Fruit fly (Drosophila melanogaster) Kc167 (cell line): ENCODE results near the gene Trmt61.

ENCODE experiments used
- Myc ChIP-seq: fragments of >200 bp; optimal IDR thresholded peaks from 2 replicates; lab custom pipeline; 2017; ENCODE audit warnings: missing external identifiers
- Sin3A ChIP-seq: fragments of >200 bp; optimal IDR thresholded peaks from 2 replicates; lab custom pipeline; 2018; ENCODE audit warnings: missing external identifiers
- h ChIP-seq: fragments of >200 bp; optimal IDR thresholded peaks from 3 replicates; lab custom pipeline; 2018; ENCODE audit warnings: missing external identifiers
- insv ChIP-seq: fragments of >200 bp; optimal IDR thresholded peaks from 3 replicates; lab custom pipeline; 2018; ENCODE audit warnings: missing external identifiers
- psq ChIP-seq: fragments of >200 bp; optimal IDR thresholded peaks from 2 replicates; lab custom pipeline; 2017; ENCODE audit warnings: missing external identifiers
- ttk ChIP-seq: sonication (Bioruptor generic); optimal IDR thresholded peaks from 2 replicates; lab custom pipeline; 2017; ENCODE audit warnings: missing external identifiers

Gene Trmt61

DNA sequence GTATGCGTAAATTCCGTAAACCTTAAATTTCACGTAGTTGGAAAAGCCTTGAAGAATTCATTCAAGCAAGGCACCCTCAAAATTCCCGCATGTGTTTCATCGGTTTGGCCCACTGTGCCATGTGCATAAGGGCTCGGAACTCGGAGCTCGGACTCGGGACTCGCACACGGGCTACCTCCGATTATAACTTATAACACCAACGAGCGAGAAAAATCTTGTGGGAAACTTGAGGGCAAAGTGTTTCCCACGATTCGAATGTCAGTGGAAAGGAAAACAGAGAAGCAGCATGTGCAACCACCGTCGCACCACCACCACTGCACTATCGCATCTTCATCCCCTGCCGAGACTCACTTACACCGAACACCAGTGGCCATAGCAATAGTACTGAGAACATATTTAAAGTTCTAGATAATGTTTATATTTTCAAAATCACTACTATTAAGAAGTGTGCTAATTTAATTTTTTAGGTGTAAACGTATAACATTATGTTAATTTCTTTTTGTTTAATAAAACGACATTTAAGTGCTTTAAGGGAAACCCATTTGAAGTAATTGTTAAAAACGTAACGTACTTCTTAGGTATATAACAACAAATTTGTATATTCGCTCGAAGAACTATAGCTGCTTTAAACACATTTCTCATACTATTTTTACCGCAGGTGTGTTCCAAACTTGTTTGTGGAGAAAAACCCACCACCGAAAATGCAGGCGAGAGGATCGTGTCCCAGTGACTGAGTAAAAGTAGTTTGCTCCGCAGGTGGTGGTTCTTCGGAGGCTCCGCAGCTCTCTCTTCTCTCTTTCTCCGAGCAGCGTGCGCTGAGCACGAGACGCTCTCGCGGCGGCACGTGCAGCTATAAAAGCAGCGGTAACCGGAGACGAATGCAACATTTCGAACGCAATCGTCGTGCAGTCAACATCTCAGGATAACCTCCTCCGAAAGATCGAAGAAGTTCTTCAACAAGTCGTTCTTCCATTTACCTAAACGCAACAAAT lies 22.8 kb upstream of the Trmt61 start:
- TF ChIP-seq Myc (lab: Kevin White, UChicago) = no peak
- TF ChIP-seq insv (lab: Kevin White, UChicago) = no peak
- TF ChIP-seq h (lab: Kevin White, UChicago) = no peak
- no peak for TF ChIP-seq psq
- no peak for TF ChIP-seq ttk (lab: Kevin White, UChicago)

DNA sequence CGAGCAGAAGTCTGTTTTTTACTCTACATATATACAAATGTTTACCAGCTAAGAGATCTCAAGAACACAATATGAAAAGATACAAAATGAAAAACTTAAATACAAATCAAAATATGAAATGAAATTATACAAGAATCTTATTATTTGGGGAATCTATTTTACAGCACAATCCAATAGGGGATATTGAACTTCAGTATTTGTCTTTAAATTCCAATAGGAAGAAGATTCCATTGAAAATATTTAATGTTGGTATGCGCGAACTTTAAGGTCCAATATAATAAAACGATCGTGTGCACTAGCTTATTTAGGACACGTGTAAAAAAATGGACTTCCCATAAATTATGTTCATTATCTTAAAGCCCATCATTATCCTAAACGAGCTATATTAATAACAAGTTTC lies 21.4 kb upstream of the Trmt61 start:
- TF ChIP-seq Myc (lab: Kevin White, UChicago) = no peak
- no peak for TF ChIP-seq Sin3A
- no peak for TF ChIP-seq psq

DNA sequence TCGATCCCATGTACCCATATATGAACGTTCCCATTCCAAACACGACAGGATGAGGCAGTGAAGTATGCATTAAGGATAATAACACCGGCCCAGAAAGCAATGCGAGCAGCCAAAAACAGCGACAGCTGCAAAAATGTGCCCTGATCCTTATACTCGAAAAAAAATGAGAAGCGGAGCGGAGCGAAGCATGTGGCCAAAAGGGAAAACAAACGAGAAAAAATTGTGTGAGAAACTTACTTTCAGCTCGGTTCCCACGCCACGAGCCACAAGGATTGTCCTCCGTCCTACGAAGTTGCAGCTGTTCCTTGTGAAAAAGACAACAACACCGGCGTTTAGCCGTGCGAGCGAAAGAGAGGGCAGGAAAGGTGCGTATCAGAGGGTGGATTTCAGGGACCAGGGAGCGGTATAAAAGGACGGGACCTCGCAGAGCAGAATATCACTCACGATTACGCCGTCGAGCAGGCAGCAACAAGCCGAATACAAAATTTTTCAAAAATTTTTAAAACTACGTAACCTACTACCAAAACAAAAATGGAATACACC lies 19.4 kb upstream of the Trmt61 start:
- TF ChIP-seq ttk (lab: Kevin White, UChicago) = no peak
- TF ChIP-seq insv (lab: Kevin White, UChicago) = no peak
- TF ChIP-seq Myc (lab: Kevin White, UChicago) = no peak
- no peak for TF ChIP-seq Sin3A

DNA sequence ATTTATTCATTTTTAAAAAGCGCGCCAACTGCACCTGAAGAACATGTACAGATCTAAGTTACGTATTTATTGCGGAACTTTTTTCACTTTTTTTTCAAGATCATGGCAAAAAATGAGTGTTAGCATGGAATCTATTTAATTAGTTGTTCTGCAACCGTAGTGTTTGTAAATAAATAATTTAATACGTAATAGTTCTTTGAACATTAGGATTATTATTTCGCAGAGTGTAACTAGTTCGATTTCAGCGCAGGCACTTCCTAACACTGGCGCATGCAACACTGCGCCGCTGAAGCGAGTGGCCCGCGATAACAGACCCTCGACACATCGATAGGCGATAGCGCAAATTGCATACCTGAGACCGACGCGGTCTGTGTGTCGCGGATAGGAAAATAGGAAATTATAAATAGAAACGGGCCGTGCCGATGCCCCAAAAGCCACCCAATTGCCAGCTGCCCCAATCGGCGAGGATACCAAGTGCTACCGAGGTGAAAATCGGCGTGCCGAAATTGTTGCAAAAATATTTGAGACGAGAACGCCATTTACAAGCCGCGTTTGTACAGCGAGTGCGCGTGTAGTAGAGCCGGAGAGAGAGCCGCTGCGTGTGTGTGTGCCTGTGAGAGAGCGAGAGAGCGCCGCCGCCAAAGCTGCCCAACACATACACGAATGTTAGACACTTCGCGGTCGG lies 17.7 kb upstream of the Trmt61 start, which contains the start of gene gro:
TSS of gene gro (plus strand) at position 320 of the 685 bp plus-strand sequence.
- TF ChIP-seq Myc (lab: Kevin White, UChicago) (no peak), h (lab: Kevin White, UChicago) (no peak), ttk (lab: Kevin White, UChicago) (no peak), insv (lab: Kevin White, UChicago) (no peak), Sin3A (no peak), psq (no peak)

DNA sequence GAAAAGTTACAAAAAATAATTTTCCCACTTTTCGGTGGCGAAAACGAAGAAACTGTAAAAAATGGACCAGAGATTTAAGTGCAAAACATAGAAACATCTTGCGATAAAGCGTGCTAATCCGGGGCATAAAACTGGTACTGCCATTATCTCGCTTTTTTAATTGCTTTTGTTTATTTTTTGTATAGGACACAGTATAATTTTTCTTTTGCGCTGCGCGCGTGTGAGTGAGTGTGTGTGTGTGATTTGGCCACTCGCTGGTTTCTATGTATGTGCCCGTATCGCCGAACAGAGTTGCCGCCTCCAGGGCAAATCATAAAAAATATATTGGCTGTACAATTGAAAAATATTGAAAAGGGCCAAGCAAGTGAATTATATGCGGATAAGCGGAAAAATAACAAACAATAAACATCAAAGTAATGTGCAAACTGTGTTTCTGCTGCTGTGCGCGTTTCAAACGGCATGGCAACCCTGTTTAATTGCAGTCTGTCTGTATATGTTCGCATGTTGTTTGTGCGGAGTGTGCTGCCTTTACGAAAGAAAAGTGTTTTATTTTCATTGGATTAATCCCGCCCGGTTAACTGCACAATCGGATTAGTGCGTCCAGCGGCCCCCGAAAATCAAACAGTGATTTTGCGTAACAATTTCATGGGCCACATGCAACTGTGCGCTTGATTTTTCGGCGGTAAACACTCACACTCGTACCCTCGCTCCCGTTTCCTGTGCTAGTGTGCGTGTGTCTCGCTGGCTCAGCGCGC lies 17.0 kb upstream of the Trmt61 start:
- TF ChIP-seq Myc (lab: Kevin White, UChicago) = no peak
- no peak for TF ChIP-seq Sin3A
- no peak for TF ChIP-seq insv (lab: Kevin White, UChicago)
- no peak for TF ChIP-seq ttk (lab: Kevin White, UChicago)
- no peak for TF ChIP-seq psq
- TF ChIP-seq h (lab: Kevin White, UChicago) = no peak

DNA sequence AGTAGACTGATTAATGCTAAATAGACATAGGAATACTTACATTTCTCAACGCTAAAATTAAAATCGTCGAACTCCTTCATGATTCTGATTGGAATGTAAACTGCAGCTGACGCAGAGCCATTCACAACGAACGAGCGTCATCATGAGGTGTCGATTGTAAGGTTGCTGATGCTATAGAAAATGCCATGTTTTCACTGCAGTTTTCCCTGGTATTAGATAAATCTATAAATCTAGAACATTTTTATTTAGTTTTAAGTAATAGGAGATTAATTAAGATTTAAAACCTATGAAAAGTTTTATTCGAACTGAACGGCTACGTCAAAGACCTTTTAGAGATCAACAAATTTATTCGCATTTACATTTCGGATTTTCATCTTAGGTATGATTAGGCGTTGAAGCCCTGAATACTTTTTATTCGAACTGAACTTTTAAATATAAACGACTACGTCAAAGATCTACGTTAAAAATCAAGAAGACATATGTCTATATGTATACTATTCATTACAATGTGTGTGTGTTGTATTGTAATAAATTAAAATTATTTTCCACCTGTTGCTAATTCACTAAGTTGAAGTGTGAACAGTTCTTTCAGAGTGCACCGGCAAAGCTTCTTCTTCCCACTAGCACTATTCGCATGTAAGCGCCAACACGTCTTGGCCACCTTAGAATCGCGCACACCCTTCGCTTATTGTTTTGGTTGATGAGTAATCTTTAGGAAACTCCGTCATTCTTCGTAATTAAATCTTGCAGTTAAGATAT lies 7.0 kb upstream of the Trmt61 start, which contains the start of the genes Exo84 and Vps2:
TSS of gene Exo84 (minus strand) at position 108 of the 759 bp plus-strand sequence.
TSS of gene Vps2 (plus strand) at position 672 of the 759 bp plus-strand sequence.
- TF ChIP-seq ttk (lab: Kevin White, UChicago) (no peak), Sin3A (no peak), Myc (lab: Kevin White, UChicago) (no peak), insv (lab: Kevin White, UChicago) (no peak), psq (no peak), h (lab: Kevin White, UChicago) (no peak)

DNA sequence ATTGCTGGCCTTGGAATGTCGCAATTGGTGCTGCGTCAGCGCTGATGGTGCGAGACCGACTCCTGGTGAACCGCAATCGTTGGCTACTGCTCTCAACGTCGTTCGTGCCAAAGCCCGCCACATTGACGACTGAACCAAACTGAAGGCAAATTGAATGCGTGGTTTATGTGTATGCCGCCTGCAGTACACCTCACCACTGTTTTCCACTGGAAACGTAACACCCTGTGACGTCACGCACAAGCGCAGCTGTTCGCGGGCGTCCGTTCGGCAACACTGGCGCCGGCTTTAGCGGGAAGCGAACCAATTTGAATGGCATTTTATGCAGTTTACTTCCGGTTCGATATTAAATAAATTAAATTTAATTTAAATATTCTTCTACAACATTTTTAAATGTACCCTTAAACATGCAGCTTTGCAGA lies 4.1 kb upstream of the Trmt61 start, which contains the start of gene Cmpk:
TSS of gene Cmpk (minus strand) at position 225 of the 419 bp plus-strand sequence.
- TF ChIP-seq ttk (lab: Kevin White, UChicago) (no peak), Sin3A (no peak), Myc (lab: Kevin White, UChicago) (no peak), psq (no peak), insv (lab: Kevin White, UChicago) (no peak), h (lab: Kevin White, UChicago) (no peak)

DNA sequence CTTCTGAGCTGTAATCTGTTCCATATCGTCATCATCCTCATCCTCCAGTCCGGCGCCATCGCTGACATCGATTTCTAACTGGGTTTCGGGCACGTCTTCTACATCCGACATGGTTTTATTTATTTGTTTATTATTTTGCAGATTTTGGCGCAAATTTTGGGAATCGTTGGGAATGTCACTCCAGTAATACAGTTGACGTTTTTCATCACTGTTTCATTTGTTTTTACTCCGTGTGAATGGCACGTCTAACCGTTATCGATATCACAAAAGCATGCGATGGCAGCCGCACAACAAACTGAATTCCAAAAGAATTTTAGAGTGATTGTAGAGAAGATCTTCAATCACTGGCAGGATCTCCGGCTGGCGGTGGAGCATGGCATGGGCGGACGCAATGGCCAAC lies 2.9 kb upstream of the Trmt61 start, which contains the start of the genes Sld5 and CG14543:
TSS of gene Sld5 (minus strand) at position 167 of the 400 bp plus-strand sequence.
TSS of gene CG14543 (plus strand) at position 250 of the 400 bp plus-strand sequence.
- no peak for TF ChIP-seq Myc (lab: Kevin White, UChicago)
- no peak for TF ChIP-seq insv (lab: Kevin White, UChicago)
- TF ChIP-seq Sin3A = no peak
- no peak for TF ChIP-seq psq
- TF ChIP-seq ttk (lab: Kevin White, UChicago) = no peak
- no peak for TF ChIP-seq h (lab: Kevin White, UChicago)

DNA sequence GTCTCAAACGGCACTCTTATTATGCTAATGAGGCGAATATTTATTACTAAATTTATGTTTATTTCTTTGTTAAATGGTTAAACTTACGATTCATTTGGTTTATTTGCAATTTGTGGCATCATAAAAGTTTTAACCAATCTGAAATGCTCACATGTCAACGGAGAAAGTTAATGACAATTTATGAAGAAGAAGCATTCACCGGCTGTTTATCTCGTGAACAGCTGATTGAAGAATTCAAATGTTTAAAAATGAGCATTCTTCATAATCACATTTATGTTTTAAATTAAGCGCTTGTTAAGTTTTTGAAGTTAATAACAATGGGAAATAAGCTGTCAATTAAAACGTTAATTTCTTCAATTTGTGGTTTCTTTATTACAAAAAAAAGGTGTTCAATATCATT lies 1.2 kb upstream of the Trmt61 start, which contains the start of the genes PIG-P and Tcs6:
TSS of gene PIG-P (minus strand) at position 158 of the 400 bp plus-strand sequence.
TSS of gene Tcs6 (minus strand) at position 158 of the 400 bp plus-strand sequence.
- TF ChIP-seq insv (lab: Kevin White, UChicago) (no peak), h (lab: Kevin White, UChicago) (no peak), ttk (lab: Kevin White, UChicago) (no peak), Sin3A (no peak), Myc (lab: Kevin White, UChicago) (no peak), psq (no peak)

DNA sequence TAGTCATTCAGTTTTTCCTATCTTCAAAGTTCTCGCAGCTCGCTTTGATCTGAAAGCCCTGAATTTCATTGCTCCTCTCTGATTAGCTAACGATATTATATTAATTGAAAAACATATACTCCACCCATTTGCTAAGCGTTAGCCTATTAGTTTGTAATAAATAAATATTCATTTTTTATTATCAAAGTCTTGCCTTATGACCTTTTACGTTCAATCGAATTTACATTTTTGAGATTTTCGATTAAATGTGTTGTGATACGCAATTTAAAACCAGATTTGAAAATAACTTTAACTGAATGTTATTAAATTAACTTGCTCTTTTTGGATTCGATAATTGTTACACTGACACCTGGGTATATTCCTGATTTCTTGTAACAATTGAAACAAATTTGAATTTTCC lies 3.6 kb downstream of the Trmt61 start, which contains the start of gene CG14551:
TSS of gene CG14551 (minus strand) at position 101 of the 400 bp plus-strand sequence.
- no peak for TF ChIP-seq Sin3A
- no peak for TF ChIP-seq h (lab: Kevin White, UChicago)
- no peak for TF ChIP-seq Myc (lab: Kevin White, UChicago)
- TF ChIP-seq psq = no peak
- no peak for TF ChIP-seq ttk (lab: Kevin White, UChicago)
- TF ChIP-seq insv (lab: Kevin White, UChicago) = no peak
